Fruit fly (Drosophila melanogaster) whole organism, embryonic: ENCODE results near the gene ocn.

ENCODE experiments used
- Adf1 ChIP-seq: fragments of 200-800 bp; sonication (Bioruptor generic); IDR thresholded peaks from 2 replicates; pipeline ENCODE4 v1.3.6; 2022; ENCODE audit warnings: missing biosample characterization, missing genetic modification characterization
- BEAF-32 ChIP-seq: fragments of 200-800 bp; sonication (Bioruptor generic); optimal IDR thresholded peaks from 3 replicates; lab custom pipeline; 2017; ENCODE audit warnings: missing biosample characterization, missing genetic modification characterization, mild to moderate bottlenecking, moderate library complexity, missing genetic modification reagents
- Bgb ChIP-seq: fragments of 200-800 bp; sonication (Bioruptor generic); IDR thresholded peaks from 2 replicates; pipeline ENCODE4 v1.3.6; 2022; ENCODE audit warnings: missing biosample characterization, missing genetic modification characterization; ENCODE audit not compliant: partially characterized antibody
- CG10267 ChIP-seq: fragments of 200-800 bp; sonication (Bioruptor generic); optimal IDR thresholded peaks from 2 replicates; lab custom pipeline; 2018; ENCODE audit warnings: missing biosample characterization, mild to moderate bottlenecking, missing genetic modification characterization, moderate library complexity
- CG10979 ChIP-seq: fragments of 200-800 bp; sonication (Bioruptor generic); optimal IDR thresholded peaks from 2 replicates; lab custom pipeline; 2018; ENCODE audit warnings: missing biosample characterization, mild to moderate bottlenecking, missing genetic modification characterization, moderate library complexity
- CG12391 ChIP-seq: fragments of 200-800 bp; sonication (Bioruptor generic); optimal IDR thresholded peaks from 3 replicates; lab custom pipeline; 2018; ENCODE audit warnings: missing biosample characterization, mild to moderate bottlenecking, missing genetic modification characterization, moderate library complexity
- CG12659 ChIP-seq: fragments of 200-800 bp; sonication (Bioruptor generic); optimal IDR thresholded peaks from 3 replicates; lab custom pipeline; 2017; ENCODE audit warnings: mild to moderate bottlenecking, missing biosample characterization, missing genetic modification reagents, missing genetic modification characterization
- CG15514 ChIP-seq: fragments of 200-800 bp; sonication (Bioruptor generic); optimal IDR thresholded peaks from 3 replicates; lab custom pipeline; 2017; ENCODE audit warnings: missing biosample characterization, missing genetic modification characterization, mild to moderate bottlenecking, moderate library complexity, missing genetic modification reagents
- CG16813 ChIP-seq: fragments of 200-800 bp; sonication (Bioruptor generic); IDR thresholded peaks from 3 replicates; pipeline ENCODE4 v1.3.6; 2022; ENCODE audit warnings: missing biosample characterization, missing genetic modification characterization; ENCODE audit not compliant: partially characterized antibody
- CG17186 ChIP-seq: fragments of 200-800 bp; sonication (Bioruptor generic); optimal IDR thresholded peaks from 3 replicates; lab custom pipeline; 2017; ENCODE audit warnings: missing biosample characterization, missing genetic modification reagents, missing genetic modification characterization
- CG2129 ChIP-seq: fragments of 200-800 bp; sonication (Bioruptor generic); IDR thresholded peaks from 2 replicates; pipeline ENCODE4 v1.3.6; 2022; ENCODE audit warnings: missing biosample characterization, missing genetic modification characterization; ENCODE audit not compliant: partially characterized antibody
- CG30403 ChIP-seq: fragments of 200-800 bp; sonication (Bioruptor generic); optimal IDR thresholded peaks from 3 replicates; lab custom pipeline; 2016; ENCODE audit warnings: missing biosample characterization, missing genetic modification characterization
- CG34224 ChIP-seq: fragments of 200-800 bp; sonication (Bioruptor generic); IDR thresholded peaks from 3 replicates; pipeline ENCODE4 v1.3.6; 2022; ENCODE audit warnings: missing biosample characterization, missing genetic modification characterization; ENCODE audit not compliant: partially characterized antibody
- CG3995 ChIP-seq: fragments of 200-800 bp; sonication (Bioruptor generic); optimal IDR thresholded peaks from 3 replicates; lab custom pipeline; 2016; ENCODE audit warnings: missing biosample characterization, missing genetic modification characterization
- CG6272 ChIP-seq: fragments of 200-800 bp; sonication (Bioruptor generic); IDR thresholded peaks from 2 replicates; pipeline ENCODE4 v1.3.6; 2022; ENCODE audit warnings: missing biosample characterization, missing genetic modification characterization
- CG6791 ChIP-seq: fragments of 200-800 bp; sonication (Bioruptor generic); IDR thresholded peaks from 3 replicates; pipeline ENCODE4 v1.3.6; 2022; ENCODE audit warnings: missing biosample characterization, missing genetic modification characterization; ENCODE audit not compliant: partially characterized antibody
- CG7987 ChIP-seq: fragments of 200-800 bp; sonication (Bioruptor generic); optimal IDR thresholded peaks from 2 replicates; lab custom pipeline; 2018; ENCODE audit warnings: missing biosample characterization, mild to moderate bottlenecking, missing genetic modification characterization, moderate library complexity
- CG8924 ChIP-seq: fragments of 200-800 bp; optimal IDR thresholded peaks from 3 replicates; lab custom pipeline; 2019; ENCODE audit warnings: missing biosample characterization, mild to moderate bottlenecking, missing genetic modification characterization, moderate library complexity
- CHES-1-like ChIP-seq: fragments of 200-800 bp; sonication (Bioruptor generic); optimal IDR thresholded peaks from 2 replicates; lab custom pipeline; 2016; ENCODE audit warnings: missing biosample characterization, missing genetic modification characterization
- CoRest ChIP-seq: fragments of 200-800 bp; sonication (Bioruptor generic); optimal IDR thresholded peaks from 3 replicates; lab custom pipeline; 2018; ENCODE audit warnings: missing biosample characterization, mild to moderate bottlenecking, missing genetic modification characterization, moderate library complexity
- Dll ChIP-seq: fragments of 200-800 bp; sonication (Bioruptor generic); IDR thresholded peaks from 4 replicates; pipeline ENCODE4 v1.3.6; 2022; ENCODE audit warnings: missing biosample characterization, missing genetic modification characterization; ENCODE audit not compliant: partially characterized antibody
- Dref ChIP-seq: fragments of 200-800 bp; sonication (Bioruptor generic); IDR thresholded peaks from 2 replicates; pipeline ENCODE4 v1.3.6; 2022; ENCODE audit warnings: missing biosample characterization, missing genetic modification characterization
- E2f1 ChIP-seq: fragments of 200-800 bp; sonication (Bioruptor generic); IDR thresholded peaks from 2 replicates; pipeline ENCODE4 v1.3.6; 2022; ENCODE audit warnings: missing biosample characterization, missing genetic modification characterization
- E2f2 ChIP-seq: fragments of 200-800 bp; sonication (Bioruptor generic); IDR thresholded peaks from 2 replicates; pipeline ENCODE4 v1.3.6; 2022; ENCODE audit warnings: missing biosample characterization, missing genetic modification characterization
- Ets65A ChIP-seq: fragments of 200-800 bp; sonication (Bioruptor generic); peaks from one replicate; lab custom pipeline; 2016; ENCODE audit warnings: missing biosample characterization, missing genetic modification characterization
- Ets97D ChIP-seq: fragments of 200-800 bp; sonication (Bioruptor generic); optimal IDR thresholded peaks from 3 replicates; lab custom pipeline; 2016; ENCODE audit warnings: missing biosample characterization, missing genetic modification characterization
- HLH4C ChIP-seq: fragments of 200-800 bp; sonication (Bioruptor generic); IDR thresholded peaks from 3 replicates; pipeline ENCODE4 v1.3.6; 2022; ENCODE audit warnings: missing biosample characterization, missing genetic modification characterization; ENCODE audit not compliant: partially characterized antibody
- HmgD ChIP-seq: fragments of 200-800 bp; sonication (Bioruptor generic); optimal IDR thresholded peaks from 3 replicates; lab custom pipeline; 2016; ENCODE audit warnings: missing biosample characterization, missing genetic modification characterization
- Mad ChIP-seq: fragments of 200-800 bp; sonication (Bioruptor generic); optimal IDR thresholded peaks from 2 replicates; lab custom pipeline; 2016; ENCODE audit warnings: missing biosample characterization, missing genetic modification characterization
- Sry-δ ChIP-seq: fragments of 200-800 bp; sonication (Bioruptor generic); optimal IDR thresholded peaks from 2 replicates; lab custom pipeline; 2016; ENCODE audit warnings: missing biosample characterization, missing genetic modification characterization
- bbx ChIP-seq: fragments of 200-800 bp; sonication (Bioruptor generic); IDR thresholded peaks from 2 replicates; pipeline ENCODE4 v1.3.6; 2022; ENCODE audit warnings: missing biosample characterization, missing genetic modification characterization; ENCODE audit not compliant: partially characterized antibody
- cato ChIP-seq: fragments of 200-800 bp; sonication (Bioruptor generic); optimal IDR thresholded peaks from 2 replicates; lab custom pipeline; 2016; ENCODE audit warnings: missing biosample characterization, missing genetic modification characterization, borderline replicate concordance
- da ChIP-seq: fragments of 200-800 bp; sonication (Bioruptor generic); optimal IDR thresholded peaks from 2 replicates; lab custom pipeline; 2016; ENCODE audit warnings: missing biosample characterization, missing genetic modification characterization
- gcm2 ChIP-seq: fragments of 200-800 bp; sonication (Bioruptor generic); optimal IDR thresholded peaks from 2 replicates; lab custom pipeline; 2016; ENCODE audit warnings: missing biosample characterization, missing genetic modification characterization
- lilli ChIP-seq: fragments of 200-800 bp; sonication (Bioruptor generic); optimal IDR thresholded peaks from 3 replicates; lab custom pipeline; 2016; ENCODE audit warnings: missing biosample characterization, missing genetic modification characterization
- mam ChIP-seq: fragments of 200-800 bp; sonication (Bioruptor generic); optimal IDR thresholded peaks from 3 replicates; lab custom pipeline; 2016; ENCODE audit warnings: missing biosample characterization, missing genetic modification characterization
- nerfin-2 ChIP-seq: fragments of 200-800 bp; sonication (Bioruptor generic); IDR thresholded peaks from 2 replicates; pipeline ENCODE4 v1.3.6; 2022; ENCODE audit warnings: missing biosample characterization, missing genetic modification characterization; ENCODE audit not compliant: partially characterized antibody
- nmo ChIP-seq: fragments of 200-800 bp; sonication (Bioruptor generic); optimal IDR thresholded peaks from 2 replicates; lab custom pipeline; 2018; ENCODE audit warnings: missing biosample characterization, mild to moderate bottlenecking, missing genetic modification characterization, moderate library complexity
- pfk ChIP-seq: fragments of 200-800 bp; sonication (Bioruptor generic); optimal IDR thresholded peaks from 2 replicates; lab custom pipeline; 2018; ENCODE audit warnings: missing biosample characterization, mild to moderate bottlenecking, missing genetic modification characterization, moderate library complexity
- phol ChIP-seq: fragments of 200-800 bp; sonication (Bioruptor generic); optimal IDR thresholded peaks from 3 replicates; lab custom pipeline; 2018; ENCODE audit warnings: missing biosample characterization, mild to moderate bottlenecking, missing genetic modification characterization, moderate library complexity
- pnt ChIP-seq: fragments of 200-800 bp; sonication (Bioruptor generic); optimal IDR thresholded peaks from 3 replicates; lab custom pipeline; 2016; ENCODE audit warnings: missing biosample characterization, missing genetic modification characterization
- prd ChIP-seq, 3 experiments: fragments of >200 bp in 2 of 3; fragments of 200-800 bp in 1 of 3; sonication (Bioruptor generic) in 1 of 3; optimal IDR thresholded peaks in 2 of 3; IDR thresholded peaks in 1 of 3; 2 replicates in 2 of 3; 3 replicates in 1 of 3; pipeline versions ENCODE4 v1.3.6 to Lab custom; 2017 to 2022; ENCODE audit warnings: missing biosample characterization in 1 of 3, missing genetic modification characterization in 1 of 3
- pzg ChIP-seq: fragments of 200-800 bp; sonication (Bioruptor generic); optimal IDR thresholded peaks from 3 replicates; lab custom pipeline; 2018; ENCODE audit warnings: missing biosample characterization, mild to moderate bottlenecking, missing genetic modification characterization, moderate library complexity
- sna ChIP-seq: fragments of 200-800 bp; sonication (Bioruptor generic); IDR thresholded peaks from 2 replicates; pipeline ENCODE4 v1.3.6; 2022; ENCODE audit warnings: missing biosample characterization, missing genetic modification characterization; ENCODE audit not compliant: partially characterized antibody
- tna ChIP-seq: fragments of 200-800 bp; sonication (Bioruptor generic); IDR thresholded peaks from 2 replicates; pipeline ENCODE4 v1.3.6; 2022; ENCODE audit warnings: missing biosample characterization, missing genetic modification characterization; ENCODE audit not compliant: partially characterized antibody
- trem ChIP-seq: fragments of 200-800 bp; optimal IDR thresholded peaks from 3 replicates; lab custom pipeline; 2019; ENCODE audit warnings: missing biosample characterization, mild to moderate bottlenecking, missing genetic modification characterization, moderate library complexity
- unc-4 ChIP-seq: fragments of 200-800 bp; sonication (Bioruptor generic); IDR thresholded peaks from 2 replicates; pipeline ENCODE4 v1.3.6; 2022; ENCODE audit warnings: missing biosample characterization, missing genetic modification characterization; ENCODE audit not compliant: partially characterized antibody
- zen ChIP-seq: fragments of 200-800 bp; sonication (Bioruptor generic); optimal IDR thresholded peaks from 3 replicates; lab custom pipeline; 2018; ENCODE audit warnings: missing biosample characterization, mild to moderate bottlenecking, missing genetic modification characterization, moderate library complexity

The ocn gene

DNA sequence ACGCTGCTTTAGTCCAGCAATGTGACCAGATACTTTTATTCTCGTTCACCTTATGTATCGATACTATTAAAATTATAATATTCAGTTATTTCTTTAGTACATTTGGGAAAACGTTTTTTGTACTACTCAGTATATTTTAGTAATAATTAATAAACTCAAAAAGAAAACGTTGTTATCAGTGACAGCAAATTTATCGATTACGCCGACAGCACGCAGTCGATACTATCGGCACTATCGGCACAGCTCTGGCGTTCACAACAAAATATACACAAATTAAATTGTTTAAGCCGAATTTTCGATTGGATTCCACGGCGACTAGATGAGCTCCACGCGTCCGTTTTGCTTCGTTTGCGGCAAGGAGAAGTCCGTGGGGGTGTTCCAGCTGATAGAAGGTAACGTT lies 2.0 kb upstream of the ocn start, which contains the start of the genes janA, Sry-alpha and Sry-beta (continued):
- peak; percentile 59 for TF ChIP-seq CG12391
- peak; percentile 35 for TF ChIP-seq zen (tag; lab: Kevin White, UChicago)
- peak; percentile 49 for TF ChIP-seq phol (tag; lab: Kevin White, UChicago)
- no peak for TF ChIP-seq cato (GFP tag; lab: Kevin White, UChicago)
- TF ChIP-seq CG16813 (GFP tag; lab: Robert Waterston, UW) = peak; percentile 100
- TF ChIP-seq HLH4C = peak; percentile 99
- TF ChIP-seq E2f1 = no peak
- peak; percentile 83 for TF ChIP-seq CG12659 (GFP tag; lab: Kevin White, UChicago)
- peak; percentile 44 for TF ChIP-seq Ets97D
- TF ChIP-seq Dll (GFP tag; lab: Robert Waterston, UW) = peak; percentile 100
- peak; percentile 71 for TF ChIP-seq E2f2 (GFP tag; lab: Robert Waterston, UW)
- TF ChIP-seq CG8924 (tag; lab: Kevin White, UChicago) = peak; percentile 64
- peak; percentile 16 for TF ChIP-seq CG30403 (GFP tag; lab: Kevin White, UChicago)
- TF ChIP-seq CHES-1-like (GFP tag; lab: Kevin White, UChicago) = peak; percentile 13
- no peak for TF ChIP-seq gcm2 (GFP tag; lab: Kevin White, UChicago)
- TF ChIP-seq CG6791 = peak; percentile 99
- peak; percentile 99 for TF ChIP-seq nerfin-2 (GFP tag; lab: Robert Waterston, UW)
- peak; percentile 26 for TF ChIP-seq Mad
- peak; percentile 47 for TF ChIP-seq nmo (GFP tag; lab: Kevin White, UChicago)
- peak; percentile 99 for TF ChIP-seq bbx (GFP tag; lab: Robert Waterston, UW)
- TF ChIP-seq pnt = no peak
- peak; percentile 75 for TF ChIP-seq trem (tag; lab: Kevin White, UChicago)
- peak; percentile 100 for TF ChIP-seq CG2129 (GFP tag; lab: Robert Waterston, UW)
- TF ChIP-seq Adf1 (GFP tag; lab: Robert Waterston, UW) = peak; percentile 51
- peak; percentile 92 for TF ChIP-seq Dref (GFP tag; lab: Robert Waterston, UW)
- TF ChIP-seq CG34224 (GFP tag; lab: Robert Waterston, UW) = peak; percentile 100
- TF ChIP-seq CG6272 (GFP tag; lab: Robert Waterston, UW) = peak; percentile 29; the same call in 1 of the 2 replicates
- no peak for TF ChIP-seq mam (GFP tag; lab: Kevin White, UChicago)
- no peak for TF ChIP-seq pfk
- TF ChIP-seq CG10267 (tag; lab: Kevin White, UChicago) = peak; percentile 62
- TF ChIP-seq BEAF-32 = peak; percentile 99
- TF ChIP-seq lilli = peak; percentile 56
- peak; percentile 96 for TF ChIP-seq Sry-δ (GFP tag; lab: Kevin White, UChicago)
- no peak for TF ChIP-seq CG7987
- TF ChIP-seq prd (optimal IDR thresholded peaks at IDR 0.05; lab: Kevin White, UChicago) = no peak
- TF ChIP-seq prd (GFP tag; IDR thresholded peaks at IDR 0.05; lab: Robert Waterston, UW) = peak; percentile 10; the same call in 1 of the 3 replicates
- TF ChIP-seq tna (GFP tag; lab: Robert Waterston, UW) = peak; percentile 98
- peak; percentile 78 for TF ChIP-seq CG3995 (GFP tag; lab: Kevin White, UChicago)
- peak; percentile 94 for TF ChIP-seq CG15514 (GFP tag; lab: Kevin White, UChicago)
- peak; percentile 7 for TF ChIP-seq CG10979
- TF ChIP-seq sna (GFP tag; lab: Robert Waterston, UW) = peak; percentile 100
- no peak for TF ChIP-seq da
- peak; percentile 38 for TF ChIP-seq CG17186 (GFP tag; lab: Kevin White, UChicago)
- peak; percentile 99 for TF ChIP-seq unc-4
- peak; percentile 77 for TF ChIP-seq pzg (GFP tag; lab: Kevin White, UChicago)
- TF ChIP-seq CoRest (tag; lab: Kevin White, UChicago) = peak; percentile 36
- TF ChIP-seq HmgD (GFP tag; lab: Kevin White, UChicago) = no peak
- TF ChIP-seq Ets65A = peak; percentile 40
- peak; percentile 99 for TF ChIP-seq Bgb (GFP tag; lab: Robert Waterston, UW)
